Worm (Caenorhabditis elegans): ENCODE data around the gene nhr-10.
A peak's percentile ranks its signal among the peaks of the same experiment; 100 is the strongest.

Gene nhr-10

DNA sequence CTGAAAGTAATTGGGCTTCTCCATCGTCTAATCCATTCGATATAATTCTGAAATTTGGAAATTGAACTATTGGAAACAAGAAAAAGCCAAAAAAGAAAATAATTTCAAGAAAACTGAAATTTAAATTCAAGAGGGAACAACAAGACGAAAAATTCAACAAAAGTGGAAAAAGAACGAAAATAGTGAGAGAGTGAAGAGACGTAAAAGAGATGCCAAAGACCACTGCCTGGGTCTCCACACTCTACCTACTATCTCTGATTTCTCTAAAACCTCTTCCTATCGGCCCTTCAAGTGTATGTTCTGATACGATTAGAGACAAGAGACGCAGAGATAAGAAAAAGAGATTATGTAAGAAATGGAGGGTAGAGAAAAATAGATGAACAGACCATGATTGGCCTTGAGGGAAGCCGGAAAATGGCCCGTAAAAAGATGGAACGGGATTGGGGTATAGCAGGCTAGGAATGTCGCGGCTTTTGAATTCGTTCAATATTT lies 38.6 kb upstream of the nhr-10 start, which contains the start of gene ogt-1 (continued):
- TF ChIP-seq elt-3 (tag; optimal IDR thresholded peaks at IDR 0.05) (peak in 3 of 6 experiments; percentile 18 to 83 (median 78)), nhr-19 (GFP tag; conservative IDR thresholded peaks at IDR 0.05) (peak; percentile 86), mdl-1 (tag; optimal IDR thresholded peaks at IDR 0.05) (peak in 1 of 2 experiments; percentile 79), ztf-11 (tag; optimal IDR thresholded peaks at IDR 0.05) (no peak), aha-1 (tag; optimal IDR thresholded peaks at IDR 0.05) (no peak), vab-15 (tag; optimal IDR thresholded peaks at IDR 0.05) (no peak), zag-1 (tag; optimal IDR thresholded peaks at IDR 0.05) (peak; percentile 39), rnt-1 (tag; optimal IDR thresholded peaks at IDR 0.05) (peak; percentile 80), nhr-47 (tag; optimal IDR thresholded peaks at IDR 0.05) (peak; percentile 83), C04F5.9 (tag; optimal IDR thresholded peaks at IDR 0.05) (no peak), skn-1 (tag; optimal IDR thresholded peaks at IDR 0.05) (peak; percentile 56), nhr-71 (tag; optimal IDR thresholded peaks at IDR 0.05) (peak; percentile 96), ets-5 (GFP tag; IDR thresholded peaks at IDR 0.05) (no peak), unc-62 (GFP tag; optimal IDR thresholded peaks at IDR 0.05) (no peak), lin-13 (GFP tag; optimal IDR thresholded peaks at IDR 0.05) (peak; percentile 82), F16B12.6 (tag; optimal IDR thresholded peaks at IDR 0.05) (peak; percentile 40), dpl-1 (GFP tag; optimal IDR thresholded peaks at IDR 0.05) (peak; percentile 64 to 70 (median 66)), ztf-4 (tag; optimal IDR thresholded peaks at IDR 0.05) (peak; percentile 87), unc-130 (tag; optimal IDR thresholded peaks at IDR 0.05) (no peak), lin-35 (GFP tag; optimal IDR thresholded peaks at IDR 0.05) (peak; percentile 71 to 80), snu-23 (GFP tag; optimal IDR thresholded peaks at IDR 0.05) (peak; percentile 94), ceh-90 (tag; optimal IDR thresholded peaks at IDR 0.05) (no peak), fos-1 (tag; optimal IDR thresholded peaks at IDR 0.05) (peak; percentile 82), pqm-1 (tag; optimal IDR thresholded peaks at IDR 0.05) (no peak), fkh-10 (GFP tag; optimal IDR thresholded peaks at IDR 0.05) (peak; percentile 61), lir-3 (tag; optimal IDR thresholded peaks at IDR 0.05; ENCODE audit: poor library complexity) (peak; percentile 72), lin-14 (GFP tag; optimal IDR thresholded peaks at IDR 0.05) (peak; percentile 97), ceh-88 (GFP tag; IDR thresholded peaks at IDR 0.05) (no peak), aly-2 (tag; optimal IDR thresholded peaks at IDR 0.05) (peak; percentile 66), irx-1 (tag; optimal IDR thresholded peaks at IDR 0.05) (peak; percentile 62), unc-86 (tag; optimal IDR thresholded peaks at IDR 0.05) (peak; percentile 72), ama-1 (optimal IDR thresholded peaks at IDR 0.05) (peak; percentile 84), ceh-82 (tag; optimal IDR thresholded peaks at IDR 0.05) (peak; percentile 57 to 89 (median 87)), isw-1 (GFP tag; IDR thresholded peaks at IDR 0.05) (peak; percentile 70), efl-1 (optimal IDR thresholded peaks at IDR 0.05) (peak; percentile 83 to 91), efl-1 (GFP tag; optimal IDR thresholded peaks at IDR 0.05 in 1 of 2) (peak; percentile 61 to 94)

ce11 chrIII:7152569-7152968 lies 37.3 kb upstream of the nhr-10 start:
- TF ChIP-seq aha-1 (tag; optimal IDR thresholded peaks at IDR 0.05), result no peak
- TF ChIP-seq pag-3 (tag; optimal IDR thresholded peaks at IDR 0.05; ENCODE audit: borderline replicate concordance, insufficient read depth), result no peak
- no peak for TF ChIP-seq ceh-88 (GFP tag; IDR thresholded peaks at IDR 0.05)
- TF ChIP-seq blmp-1 (tag; optimal IDR thresholded peaks at IDR 0.05), result no peak
- TF ChIP-seq elt-3 (tag; optimal IDR thresholded peaks at IDR 0.05), result no peak
- TF ChIP-seq snpc-4 (tag; optimal IDR thresholded peaks at IDR 0.05), result no peak
- TF ChIP-seq nhr-90 (tag; optimal IDR thresholded peaks at IDR 0.05; ENCODE audit: poor library complexity), result no peak
- TF ChIP-seq nhr-47 (tag; optimal IDR thresholded peaks at IDR 0.05), result no peak
- peak; percentile 74 for TF ChIP-seq grh-1 (GFP tag; IDR thresholded peaks at IDR 0.05)
- TF ChIP-seq nhr-85 (tag), result no peak
- TF ChIP-seq unc-130 (tag; optimal IDR thresholded peaks at IDR 0.05), result no peak
- TF ChIP-seq nhr-20 (tag; optimal IDR thresholded peaks at IDR 0.05), result peak; percentile 17
- TF ChIP-seq nhr-12 (tag; optimal IDR thresholded peaks at IDR 0.05), result no peak
- TF ChIP-seq zag-1 (tag; optimal IDR thresholded peaks at IDR 0.05), result no peak
- no peak for TF ChIP-seq vab-15 (tag; optimal IDR thresholded peaks at IDR 0.05)
- no peak for TF ChIP-seq C16A3.4 (tag; optimal IDR thresholded peaks at IDR 0.05)
- TF ChIP-seq sox-4 (tag; optimal IDR thresholded peaks at IDR 0.05), result no peak
- no peak for TF ChIP-seq swsn-7 (tag; optimal IDR thresholded peaks at IDR 0.05)
- no peak for TF ChIP-seq fkh-8 (tag; optimal IDR thresholded peaks at IDR 0.05)
- no peak for TF ChIP-seq jun-1 (tag; optimal IDR thresholded peaks at IDR 0.05)
- TF ChIP-seq ztf-4 (tag; optimal IDR thresholded peaks at IDR 0.05), result no peak
- no peak for TF ChIP-seq sup-37 (GFP tag; optimal IDR thresholded peaks at IDR 0.05)
- TF ChIP-seq snu-23 (GFP tag; optimal IDR thresholded peaks at IDR 0.05), result peak; percentile 13
- peak; percentile 23 for TF ChIP-seq nhr-71 (tag; optimal IDR thresholded peaks at IDR 0.05)
- peak in 1 of 2 experiments; percentile 17 for TF ChIP-seq lsy-2 (tag; optimal IDR thresholded peaks at IDR 0.05)
- no peak for TF ChIP-seq isw-1 (GFP tag; IDR thresholded peaks at IDR 0.05)
- TF ChIP-seq dsc-1 (tag; optimal IDR thresholded peaks at IDR 0.05), result no peak
